Fruit fly (Drosophila melanogaster) S2 (cell line): ENCODE data around the gene CG6179.

Experiments used
- CG8478 ChIP-seq: fragments of >200 bp; optimal IDR thresholded peaks from 2 replicates; lab custom pipeline; 2018
- CTCF ChIP-seq, 2 experiments: fragments of >200 bp; optimal IDR thresholded peaks; 2 replicates each; lab custom pipeline; 2018

- no peak for TF ChIP-seq CG8478 (lab: Kevin White, UChicago)
- no peak for TF ChIP-seq CTCF (optimal IDR thresholded peaks at IDR 0.05; lab: Kevin White, UChicago)
Observed at dm6 chrX:18402564-18402963, 22.7 kb downstream of the CG6179 start.
